Worm (Caenorhabditis elegans) whole organism, L4 larva: ENCODE data around the gene srh-211.

Source experiments
- D1046.2 ChIP-seq: fragments of 200-800 bp; sonication (Bioruptor generic); IDR thresholded peaks from 2 replicates; pipeline ENCODE4 v1.3.6; 2022; ENCODE audit warnings: missing genetic modification characterization, missing compliant biosample characterization
- F10B5.3 ChIP-seq: sonication (generic microtip); optimal IDR thresholded peaks from 2 replicates; lab custom pipeline; 2016; ENCODE audit warnings: mild to moderate bottlenecking, missing genetic modification characterization, missing compliant biosample characterization
- F37D6.2 ChIP-seq: sonication (generic microtip); optimal IDR thresholded peaks from 2 replicates; lab custom pipeline; 2016; ENCODE audit warnings: mild to moderate bottlenecking, missing genetic modification characterization, missing compliant biosample characterization
- Y105C5A.15 ChIP-seq: fragments of 200-800 bp; sonication (Bioruptor generic); IDR thresholded peaks from 2 replicates; pipeline ENCODE4 v1.3.6; 2022; ENCODE audit warnings: missing genetic modification characterization, missing compliant biosample characterization
- Y48G9A.11 ChIP-seq: fragments of 200-800 bp; sonication (Bioruptor generic); IDR thresholded peaks from 2 replicates; pipeline ENCODE4 v1.3.6; 2022; ENCODE audit warnings: missing genetic modification reagents, missing genetic modification characterization, missing compliant biosample characterization
- Y75B8A.6 ChIP-seq: fragments of 200-800 bp; sonication (Bioruptor generic); IDR thresholded peaks from 2 replicates; pipeline ENCODE4 v1.3.6; 2022; ENCODE audit warnings: missing genetic modification reagents, missing genetic modification characterization, missing compliant biosample characterization
- aha-1 ChIP-seq: fragments of 150-350 bp; peaks from one replicate; lab custom pipeline; 2014; ENCODE audit warnings: missing biosample characterization, missing genetic modification characterization
- arid-1 ChIP-seq: fragments of 200-800 bp; sonication (Bioruptor generic); conservative IDR thresholded peaks from 2 replicates; pipeline ENCODE4 v1.3.6; 2022; ENCODE audit warnings: missing genetic modification reagents, missing genetic modification characterization, missing compliant biosample characterization
- ceh-44 ChIP-seq: fragments of 200-800 bp; sonication (Bioruptor generic); IDR thresholded peaks from 2 replicates; pipeline ENCODE4 v1.3.6; 2022; ENCODE audit warnings: missing genetic modification reagents, missing genetic modification characterization, missing compliant biosample characterization
- ceh-62 ChIP-seq: sonication (generic microtip); optimal IDR thresholded peaks from 2 replicates; lab custom pipeline; 2017; ENCODE audit warnings: missing biosample characterization, missing genetic modification characterization
- ces-1 ChIP-seq: fragments of 150-350 bp; sonication (generic microtip); optimal IDR thresholded peaks from 4 replicates; lab custom pipeline; 2014; ENCODE audit warnings: missing biosample characterization, missing genetic modification reagents, missing genetic modification characterization
- cey-2 ChIP-seq: sonication (generic microtip); optimal IDR thresholded peaks from 3 replicates; lab custom pipeline; 2017; ENCODE audit warnings: missing genetic modification characterization, mild to moderate bottlenecking, missing compliant biosample characterization, antibody characterized with exemption, borderline replicate concordance; ENCODE audit not compliant: insufficient read depth
- ctbp-1 ChIP-seq: fragments of 200-800 bp; sonication (Bioruptor generic); IDR thresholded peaks from 2 replicates; pipeline ENCODE4 v1.3.6; 2022; ENCODE audit warnings: missing genetic modification reagents, missing genetic modification characterization, missing compliant biosample characterization
- daf-12 ChIP-seq: fragments of 150-350 bp; optimal IDR thresholded peaks from 2 replicates; lab custom pipeline; 2014; ENCODE audit warnings: missing biosample characterization, missing genetic modification reagents, missing genetic modification characterization
- daf-16 ChIP-seq, 3 experiments: sonication (generic microtip); optimal IDR thresholded peaks; 2 replicates each; lab custom pipeline; 2016 to 2017; ENCODE audit warnings: missing genetic modification characterization in 3 of 3, missing genetic modification reagents in 3 of 3, mild to moderate bottlenecking in 2 of 3, missing compliant biosample characterization in 2 of 3, missing biosample characterization in 1 of 3, moderate library complexity in 1 of 3
- daf-8 ChIP-seq: fragments of 200-800 bp; sonication (Bioruptor generic); IDR thresholded peaks from 2 replicates; pipeline ENCODE4 v1.3.6; 2022; ENCODE audit warnings: missing genetic modification characterization, missing compliant biosample characterization
- dpl-1 ChIP-seq: fragments of 150-350 bp; optimal IDR thresholded peaks from 2 replicates; lab custom pipeline; 2014; ENCODE audit warnings: missing biosample characterization, missing genetic modification reagents, missing genetic modification characterization
- gei-8 ChIP-seq: fragments of 200-800 bp; sonication (Bioruptor generic); optimal IDR thresholded peaks from 2 replicates; lab custom pipeline; 2018; ENCODE audit warnings: mild to moderate bottlenecking, missing genetic modification characterization, missing compliant biosample characterization
- hlh-11 ChIP-seq: fragments of 200-800 bp; sonication (Bioruptor generic); optimal IDR thresholded peaks from 2 replicates; lab custom pipeline; 2018; ENCODE audit warnings: mild to moderate bottlenecking, missing genetic modification characterization, missing compliant biosample characterization
- lin-1 ChIP-seq: fragments of 200-800 bp; sonication (Bioruptor generic); IDR thresholded peaks from 2 replicates; pipeline ENCODE4 v1.3.6; 2022; ENCODE audit warnings: missing genetic modification reagents, missing genetic modification characterization, missing compliant biosample characterization
- lin-13 ChIP-seq: fragments of 150-350 bp; optimal IDR thresholded peaks from 2 replicates; lab custom pipeline; 2014; ENCODE audit warnings: missing biosample characterization, missing genetic modification reagents, missing genetic modification characterization
- lin-38 ChIP-seq: fragments of 200-800 bp; sonication (Bioruptor generic); IDR thresholded peaks from 2 replicates; pipeline ENCODE4 v1.3.6; 2022; ENCODE audit warnings: missing genetic modification reagents, missing genetic modification characterization, missing compliant biosample characterization
- lin-39 ChIP-seq: fragments of 150-350 bp; optimal IDR thresholded peaks from 2 replicates; lab custom pipeline; 2014; ENCODE audit warnings: missing biosample characterization, missing genetic modification reagents, missing genetic modification characterization
- mdt-29 ChIP-seq: fragments of 200-800 bp; sonication (Bioruptor generic); IDR thresholded peaks from 2 replicates; pipeline ENCODE4 v1.3.6; 2022; ENCODE audit warnings: missing genetic modification reagents, missing genetic modification characterization, missing compliant biosample characterization
- mep-1 ChIP-seq: fragments of 150-350 bp; sonication (generic microtip); optimal IDR thresholded peaks from 3 replicates; lab custom pipeline; 2014; ENCODE audit warnings: missing biosample characterization, missing genetic modification characterization
- nhr-102 ChIP-seq: sonication (generic microtip); optimal IDR thresholded peaks from 2 replicates; lab custom pipeline; 2016; ENCODE audit warnings: mild to moderate bottlenecking, missing genetic modification characterization, moderate library complexity, missing compliant biosample characterization
- nhr-11 ChIP-seq: fragments of 150-350 bp; optimal IDR thresholded peaks from 2 replicates; lab custom pipeline; 2014; ENCODE audit warnings: missing biosample characterization, missing genetic modification characterization
- nhr-6 ChIP-seq: fragments of 150-350 bp; optimal IDR thresholded peaks from 2 replicates; lab custom pipeline; 2014; ENCODE audit warnings: missing biosample characterization, missing genetic modification characterization
- pqm-1 ChIP-seq: sonication (generic microtip); optimal IDR thresholded peaks from 2 replicates; lab custom pipeline; 2017; ENCODE audit warnings: missing biosample characterization, missing genetic modification characterization
- rbr-2 ChIP-seq: sonication (generic microtip); optimal IDR thresholded peaks from 2 replicates; lab custom pipeline; 2016; ENCODE audit warnings: missing genotype, missing genetic modification characterization, missing compliant biosample characterization
- saeg-2 ChIP-seq: fragments of 200-800 bp; sonication (Bioruptor generic); IDR thresholded peaks from 2 replicates; pipeline ENCODE4 v1.3.6; 2022; ENCODE audit warnings: missing genetic modification reagents, missing genetic modification characterization, missing compliant biosample characterization
- sdz-12 ChIP-seq: fragments of 200-800 bp; sonication (Bioruptor generic); optimal IDR thresholded peaks from 2 replicates; lab custom pipeline; 2018; ENCODE audit warnings: mild to moderate bottlenecking, missing genetic modification characterization, missing compliant biosample characterization
- snpc-4 ChIP-seq: fragments of 150-350 bp; optimal IDR thresholded peaks from 2 replicates; lab custom pipeline; 2014; ENCODE audit warnings: missing biosample characterization, missing genetic modification characterization
- unc-130 ChIP-seq: sonication (generic microtip); optimal IDR thresholded peaks from 2 replicates; lab custom pipeline; 2016; ENCODE audit warnings: missing genetic modification reagents, missing genetic modification characterization, missing compliant biosample characterization
- unc-62 ChIP-seq, 3 experiments: fragments of 150-350 bp in 1 of 3; sonication (generic microtip); optimal IDR thresholded peaks in 2 of 3; peaks in 1 of 3; 1 replicate in 1 of 3; 2 replicates in 2 of 3; lab custom pipeline; 2014 to 2017; ENCODE audit warnings: missing biosample characterization in 3 of 3, missing genetic modification characterization in 3 of 3, missing genetic modification reagents in 3 of 3, missing genotype in 1 of 3
- zfp-3 ChIP-seq: fragments of 200-800 bp; sonication (Bioruptor generic); conservative IDR thresholded peaks from 2 replicates; pipeline ENCODE4 v1.3.6; 2022; ENCODE audit warnings: missing genetic modification reagents, missing genetic modification characterization, missing compliant biosample characterization
- zip-2 ChIP-seq: fragments of 150-350 bp; optimal IDR thresholded peaks from 2 replicates; lab custom pipeline; 2014; ENCODE audit warnings: missing biosample characterization, missing genetic modification characterization
- ztf-11 ChIP-seq: fragments of 150-350 bp; optimal IDR thresholded peaks from 2 replicates; lab custom pipeline; 2014; ENCODE audit warnings: missing biosample characterization, missing genetic modification characterization
- ztf-7 ChIP-seq: fragments of 150-350 bp; optimal IDR thresholded peaks from 2 replicates; lab custom pipeline; 2014; ENCODE audit warnings: missing biosample characterization, missing genetic modification characterization

The srh-211 gene

DNA sequence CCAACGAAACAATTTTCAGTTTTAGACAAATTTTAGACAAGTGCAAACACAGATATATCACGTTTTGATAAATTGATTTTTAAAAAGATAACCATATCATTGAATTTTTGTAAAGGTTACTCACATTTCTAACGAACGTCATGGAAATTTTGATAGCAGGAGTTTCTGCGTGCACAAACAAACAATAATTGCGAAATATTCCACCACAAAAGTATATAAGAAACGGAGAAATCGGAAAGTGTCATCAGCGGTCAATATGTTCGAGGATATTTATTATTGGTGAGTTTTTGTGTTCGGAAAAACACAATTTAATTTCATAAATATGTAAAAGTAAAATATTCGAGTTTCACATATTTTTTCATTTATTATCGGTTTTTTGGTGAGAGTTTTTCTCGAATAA, 46.9 kb downstream of the srh-211 start, which contains the start of gene C49G7.7:
TSS of gene C49G7.7 (plus strand) at position 174 of the 400 bp plus-strand sequence.
- TF ChIP-seq Y105C5A.15: no peak
- no peak for TF ChIP-seq daf-8 (GFP tag; lab: Robert Waterston, UW)
- TF ChIP-seq aha-1 (tag; lab: Kevin White, UChicago): peak; percentile 32
- TF ChIP-seq ceh-44 (GFP tag; lab: Robert Waterston, UW): no peak
- no peak for TF ChIP-seq ces-1 (GFP tag; lab: Kevin White, UChicago)
- no peak for TF ChIP-seq arid-1
- TF ChIP-seq nhr-102 (tag; lab: Kevin White, UChicago): no peak
- no peak for TF ChIP-seq hlh-11 (tag; lab: Kevin White, UChicago)
- TF ChIP-seq daf-16 (GFP tag; optimal IDR thresholded peaks at IDR 0.05; lab: Kevin White, UChicago): no peak
- TF ChIP-seq daf-16 (tag; optimal IDR thresholded peaks at IDR 0.05; lab: Kevin White, UChicago): peak; percentile 27
- no peak for TF ChIP-seq sdz-12 (GFP tag; lab: Kevin White, UChicago)
- no peak for TF ChIP-seq ceh-62 (tag; lab: Kevin White, UChicago)
- no peak for TF ChIP-seq rbr-2 (tag; lab: Kevin White, UChicago)
- no peak for TF ChIP-seq D1046.2
- TF ChIP-seq lin-13 (GFP tag; lab: Kevin White, UChicago): no peak
- TF ChIP-seq mep-1 (tag; lab: Kevin White, UChicago): no peak
- no peak for TF ChIP-seq Y48G9A.11 (GFP tag; lab: Robert Waterston, UW)
- TF ChIP-seq snpc-4: no peak
- no peak for TF ChIP-seq lin-38 (GFP tag; lab: Robert Waterston, UW)
- no peak for TF ChIP-seq saeg-2 (GFP tag; lab: Robert Waterston, UW)
- no peak for TF ChIP-seq ztf-11 (tag; lab: Kevin White, UChicago)
- TF ChIP-seq dpl-1 (GFP tag; lab: Kevin White, UChicago): no peak
- TF ChIP-seq ztf-7 (tag; lab: Kevin White, UChicago): no peak
- no peak for TF ChIP-seq daf-12
- no peak for TF ChIP-seq F37D6.2 (tag; lab: Kevin White, UChicago)
- TF ChIP-seq ctbp-1 (GFP tag; lab: Robert Waterston, UW): no peak
- no peak for TF ChIP-seq Y75B8A.6 (GFP tag; lab: Robert Waterston, UW)
- TF ChIP-seq pqm-1 (tag; lab: Kevin White, UChicago): peak; percentile 29
- TF ChIP-seq F10B5.3 (tag; lab: Kevin White, UChicago): no peak
- no peak for TF ChIP-seq nhr-11
- peak; percentile 58 for TF ChIP-seq zip-2 (tag; lab: Kevin White, UChicago)
- no peak for TF ChIP-seq cey-2 (tag; lab: Kevin White, UChicago)
- no peak for TF ChIP-seq lin-39 (tag; lab: Kevin White, UChicago)

- TF ChIP-seq lin-39 (tag; lab: Kevin White, UChicago) (no peak), lin-1 (GFP tag; lab: Robert Waterston, UW) (no peak), F10B5.3 (tag; lab: Kevin White, UChicago) (no peak), unc-130 (no peak), nhr-102 (tag; lab: Kevin White, UChicago) (no peak), Y75B8A.6 (GFP tag; lab: Robert Waterston, UW) (no peak), gei-8 (no peak), zfp-3 (GFP tag; lab: Robert Waterston, UW) (no peak), daf-16 (GFP tag; optimal IDR thresholded peaks at IDR 0.05; lab: Kevin White, UChicago) (no peak), daf-16 (tag; optimal IDR thresholded peaks at IDR 0.05; lab: Kevin White, UChicago) (no peak), saeg-2 (GFP tag; lab: Robert Waterston, UW) (no peak), nhr-6 (tag; lab: Kevin White, UChicago) (no peak), mdt-29 (GFP tag; lab: Robert Waterston, UW) (no peak), unc-62 (GFP tag; optimal IDR thresholded peaks at IDR 0.05 in 1 of 2; lab: Kevin White, UChicago) (no peak), unc-62 (tag; optimal IDR thresholded peaks at IDR 0.05; lab: Kevin White, UChicago) (no peak)
Observed at ce11 chrV:4031319-4031718, 49.9 kb downstream of the srh-211 start, which contains the start of gene cyp-35A4. Gene cyp-35A4 (plus strand): TSS chrV:4031619.
